Worm (Caenorhabditis elegans) whole organism, L4/young adult: Measurements from ENCODE around the gene hpd-1.

Experiments
- W03F9.2 ChIP-seq: fragments of 150-350 bp; optimal IDR thresholded peaks from 2 replicates; lab custom pipeline; 2014; ENCODE audit warnings: missing biosample characterization, missing genetic modification characterization
- dao-5 ChIP-seq: sonication (generic microtip); optimal IDR thresholded peaks from 2 replicates; lab custom pipeline; 2016; ENCODE audit warnings: missing genotype, missing genetic modification characterization, moderate library complexity, missing compliant biosample characterization
- him-1 ChIP-seq: sonication (generic microtip); optimal IDR thresholded peaks from 2 replicates; lab custom pipeline; 2016; ENCODE audit warnings: missing genotype, missing genetic modification reagents, missing genetic modification characterization, missing compliant biosample characterization

hpd-1 gene

DNA sequence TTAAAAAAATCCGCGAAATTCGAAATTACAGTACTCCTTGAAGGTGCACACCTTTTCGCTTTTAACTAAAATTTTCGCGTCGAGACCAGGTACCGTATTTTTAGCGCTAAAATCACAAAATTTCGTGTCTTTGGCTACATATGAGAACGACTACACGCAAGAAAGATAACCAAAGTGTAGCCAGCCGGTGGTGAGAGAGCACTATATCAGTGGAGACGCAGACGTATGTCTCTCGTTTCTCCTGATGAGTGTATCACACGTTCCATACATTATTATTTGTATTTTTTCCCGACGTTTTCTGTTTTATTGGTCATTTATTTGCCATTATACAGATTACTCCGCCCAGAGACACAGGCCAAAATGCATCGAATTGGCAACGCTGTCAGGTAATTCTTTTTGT is 30.6 kb downstream of the hpd-1 start, which contains the start of gene acdh-11:
TSS of gene acdh-11 (plus strand) at position 333 of the 400 bp plus-strand sequence.
- TF ChIP-seq W03F9.2 (tag; lab: Kevin White, UChicago): no peak
- TF ChIP-seq him-1 (tag; lab: Kevin White, UChicago): no peak
- no peak for TF ChIP-seq dao-5

DNA sequence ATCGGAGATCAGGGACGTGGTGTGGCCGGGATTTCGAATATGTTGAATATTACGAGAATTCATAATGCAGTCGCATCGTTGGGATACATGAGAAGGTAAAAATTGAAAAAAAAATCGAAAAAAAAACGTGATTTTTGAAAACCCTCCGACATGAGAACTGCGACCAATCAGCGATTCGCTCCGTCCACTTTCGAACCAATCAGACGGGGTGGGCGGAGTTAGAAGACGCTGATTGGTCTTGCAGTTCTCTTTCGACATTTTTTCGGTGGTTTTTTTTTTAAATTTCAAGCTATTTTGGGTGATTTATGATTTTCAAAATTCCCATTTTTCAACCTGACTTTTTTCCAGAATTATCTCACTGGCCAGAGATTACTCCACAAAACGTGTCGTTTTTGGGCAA is 33.9 kb downstream of the hpd-1 start:
- TF ChIP-seq dao-5: no peak
- no peak for TF ChIP-seq W03F9.2 (tag; lab: Kevin White, UChicago)
- no peak for TF ChIP-seq him-1 (tag; lab: Kevin White, UChicago)

DNA sequence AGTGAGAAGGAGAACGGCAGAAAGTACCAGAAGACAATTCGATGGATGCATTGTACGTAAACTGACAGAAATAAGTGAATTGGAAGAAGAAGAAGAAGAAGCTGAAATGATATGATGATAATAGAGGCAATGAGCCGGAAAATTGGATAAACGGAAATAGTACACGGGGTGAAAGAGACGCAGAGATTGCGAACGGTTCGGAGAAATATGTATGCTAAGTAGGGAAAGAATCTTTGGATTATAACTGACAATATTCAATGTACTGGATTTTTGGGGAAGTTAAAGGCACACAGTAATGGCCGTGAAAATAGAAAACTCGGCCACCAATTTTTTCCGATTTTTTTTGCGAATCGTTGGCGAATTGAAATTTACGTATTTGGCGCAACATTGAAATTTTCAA is 40.0 kb downstream of the hpd-1 start, which contains the start of gene Y45F3A.4:
TSS of gene Y45F3A.4 (minus strand) at position 101 of the 400 bp plus-strand sequence.
- no peak for TF ChIP-seq him-1 (tag; lab: Kevin White, UChicago)
- TF ChIP-seq dao-5: no peak
- no peak for TF ChIP-seq W03F9.2 (tag; lab: Kevin White, UChicago)

DNA sequence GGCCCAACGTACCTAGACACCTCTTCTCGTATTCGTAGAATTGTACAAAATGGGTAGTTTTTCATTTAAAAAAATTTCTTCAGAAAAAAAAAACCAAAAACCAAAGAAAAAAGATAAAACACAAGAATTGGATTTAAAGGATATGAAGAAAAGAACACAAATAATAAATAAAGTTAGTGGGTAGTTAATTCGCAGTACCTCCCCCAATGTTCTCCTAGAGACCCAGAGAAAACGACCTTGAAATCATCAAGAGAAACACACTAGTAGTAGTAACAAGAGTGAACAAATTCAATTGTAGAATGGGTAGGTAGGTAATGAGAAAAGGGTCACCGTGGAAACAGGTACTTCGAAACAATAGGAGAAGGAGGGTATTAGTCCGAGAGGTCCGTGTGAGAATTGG is 42.5 kb downstream of the hpd-1 start:
- no peak for TF ChIP-seq him-1 (tag; lab: Kevin White, UChicago)

DNA sequence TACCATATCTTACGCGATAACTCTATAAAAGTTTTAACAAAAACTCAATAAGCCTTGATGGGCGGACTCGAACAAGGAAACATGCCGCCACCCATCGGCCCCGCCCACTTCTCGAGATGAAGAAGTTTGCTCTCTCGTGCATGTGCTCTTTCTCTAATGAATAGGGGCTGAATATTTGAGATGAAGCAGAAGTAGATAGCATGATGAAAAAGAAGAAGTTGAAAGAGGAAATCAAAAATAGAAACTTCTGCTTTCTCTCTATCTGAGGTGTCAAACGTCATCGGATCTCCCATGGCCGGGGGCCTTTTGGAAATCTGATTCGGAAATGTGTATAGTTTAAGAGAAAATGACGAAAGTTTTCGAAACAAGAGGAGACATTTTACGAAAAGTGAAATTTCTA is 43.5 kb downstream of the hpd-1 start:
- no peak for TF ChIP-seq W03F9.2 (tag; lab: Kevin White, UChicago)
- no peak for TF ChIP-seq him-1 (tag; lab: Kevin White, UChicago)
- TF ChIP-seq dao-5: no peak

DNA sequence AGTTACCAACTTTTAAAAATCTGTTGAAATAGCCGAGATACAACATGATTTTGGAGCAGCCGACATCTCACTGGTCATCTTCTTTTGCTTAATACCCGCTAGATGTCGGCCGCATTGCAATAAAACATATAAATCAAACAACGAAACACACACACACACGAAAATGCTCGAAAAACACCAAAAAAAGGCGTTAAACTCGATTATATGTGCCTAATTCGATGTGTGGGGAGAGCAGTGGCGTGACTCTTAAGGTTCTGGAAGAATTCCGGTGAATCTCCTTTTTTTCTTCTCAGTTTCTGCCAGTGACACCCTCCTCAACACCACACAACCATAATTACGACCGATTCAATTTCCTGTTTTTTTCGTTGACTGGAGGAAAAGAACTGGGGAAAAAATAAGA is 44.9 kb downstream of the hpd-1 start:
- TF ChIP-seq W03F9.2 (tag; lab: Kevin White, UChicago): no peak
- TF ChIP-seq dao-5: no peak
- TF ChIP-seq him-1 (tag; lab: Kevin White, UChicago): no peak

DNA sequence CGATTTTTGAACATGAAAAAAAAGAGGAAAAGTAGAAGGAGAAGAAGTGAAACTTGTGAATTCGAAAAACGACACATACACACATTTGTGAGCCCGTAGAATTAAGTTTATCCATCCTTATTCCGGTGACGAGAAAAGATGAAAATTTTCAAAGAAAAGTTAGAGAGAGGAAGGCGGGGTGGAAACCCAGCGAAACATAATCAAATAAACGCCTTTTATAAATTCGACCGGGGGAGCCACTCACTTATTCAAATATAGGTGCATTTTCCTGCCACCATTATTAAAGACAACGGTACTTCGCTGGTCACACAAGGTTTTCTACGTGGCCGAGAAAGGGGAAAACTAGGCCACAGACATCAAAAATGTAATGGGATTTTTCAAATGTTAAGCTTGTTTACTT is 48.2 kb downstream of the hpd-1 start:
- TF ChIP-seq dao-5: no peak
- no peak for TF ChIP-seq him-1 (tag; lab: Kevin White, UChicago)
- TF ChIP-seq W03F9.2 (tag; lab: Kevin White, UChicago): no peak

DNA sequence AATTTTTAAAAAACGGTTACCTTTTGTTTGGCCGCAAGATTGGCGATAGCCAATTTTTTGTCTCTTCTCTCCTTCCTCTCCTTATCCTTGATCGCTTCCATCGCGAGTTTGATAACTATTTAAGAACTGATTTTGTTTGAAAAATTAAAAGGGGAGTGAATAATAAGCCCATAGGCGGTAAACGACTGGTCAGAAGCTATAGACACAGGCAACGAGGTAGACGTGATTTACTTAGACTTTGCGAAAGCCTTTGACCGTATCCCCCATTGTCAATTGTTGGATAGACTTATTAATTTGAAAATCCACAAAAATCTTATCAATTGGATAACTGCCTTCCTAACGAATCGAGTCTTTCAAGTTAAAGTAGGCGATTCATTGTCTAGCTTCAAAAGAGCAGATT is 50.9 kb downstream of the hpd-1 start, which contains the start of gene Y45F3A.5:
TSS of gene Y45F3A.5 (minus strand) at position 101 of the 400 bp plus-strand sequence.
- TF ChIP-seq W03F9.2 (tag; lab: Kevin White, UChicago): no peak
- no peak for TF ChIP-seq dao-5
- TF ChIP-seq him-1 (tag; lab: Kevin White, UChicago): no peak
